Fruit fly (Drosophila melanogaster) whole organism, embryonic: ENCODE measurements around the gene CG16717.
A peak's percentile ranks its signal among the peaks of the same experiment; 100 is the strongest.

Experiments
- Aef1 ChIP-seq: fragments of 200-800 bp; sonication (Bioruptor generic); IDR thresholded peaks from 3 replicates; pipeline ENCODE4 v1.3.6; 2022; ENCODE audit warnings: missing biosample characterization, missing genetic modification characterization
- Asciz ChIP-seq: fragments of 200-800 bp; sonication (Bioruptor generic); optimal IDR thresholded peaks from 2 replicates; lab custom pipeline; 2017; ENCODE audit warnings: missing biosample characterization, mild to moderate bottlenecking, missing genetic modification characterization, missing genetic modification reagents
- Awh ChIP-seq: fragments of 200-800 bp; sonication (Bioruptor generic); IDR thresholded peaks from 2 replicates; pipeline ENCODE4, ENCODE4 v1.3.6; 2022; ENCODE audit warnings: missing biosample characterization, missing genetic modification characterization
- Bgb ChIP-seq: fragments of 200-800 bp; sonication (Bioruptor generic); IDR thresholded peaks from 2 replicates; pipeline ENCODE4 v1.3.6; 2022; ENCODE audit warnings: missing biosample characterization, missing genetic modification characterization; ENCODE audit not compliant: partially characterized antibody
- CG10267 ChIP-seq: fragments of 200-800 bp; sonication (Bioruptor generic); optimal IDR thresholded peaks from 2 replicates; lab custom pipeline; 2018; ENCODE audit warnings: missing biosample characterization, mild to moderate bottlenecking, missing genetic modification characterization, moderate library complexity
- CG10366 ChIP-seq: fragments of 200-800 bp; sonication (Bioruptor generic); IDR thresholded peaks from 2 replicates; pipeline ENCODE4 v1.3.6; 2022; ENCODE audit warnings: missing biosample characterization, missing genetic modification characterization
- CG10543 ChIP-seq: fragments of 200-800 bp; sonication (Bioruptor generic); optimal IDR thresholded peaks from 3 replicates; lab custom pipeline; 2017; ENCODE audit warnings: missing biosample characterization, mild to moderate bottlenecking, missing genetic modification characterization, moderate library complexity
- CG11093 ChIP-seq: fragments of 200-800 bp; sonication (Bioruptor generic); IDR thresholded peaks from 3 replicates; pipeline ENCODE4 v1.3.6; 2022; ENCODE audit warnings: missing biosample characterization, missing genetic modification characterization
- CG11695 ChIP-seq: fragments of 200-800 bp; sonication (Bioruptor generic); IDR thresholded peaks from 3 replicates; pipeline ENCODE4 v1.3.6; 2022; ENCODE audit warnings: missing biosample characterization, missing genetic modification characterization
- CG12299 ChIP-seq: fragments of 200-800 bp; sonication (Bioruptor generic); optimal IDR thresholded peaks from 2 replicates; lab custom pipeline; 2018; ENCODE audit warnings: missing biosample characterization, mild to moderate bottlenecking, missing genetic modification characterization
- CG12769 ChIP-seq: fragments of 200-800 bp; sonication (Bioruptor generic); optimal IDR thresholded peaks from 2 replicates; lab custom pipeline; 2019; ENCODE audit warnings: missing biosample characterization, mild to moderate bottlenecking, missing genetic modification characterization, moderate library complexity
- CG13287 ChIP-seq: fragments of 200-800 bp; sonication (Bioruptor generic); IDR thresholded peaks from 2 replicates; pipeline ENCODE4 v1.3.6; 2022; ENCODE audit warnings: missing biosample characterization, missing genetic modification characterization; ENCODE audit not compliant: partially characterized antibody
- CG14441 ChIP-seq: fragments of 200-800 bp; sonication (Bioruptor generic); IDR thresholded peaks from 2 replicates; pipeline ENCODE4 v1.3.6; 2022; ENCODE audit warnings: missing biosample characterization, missing genetic modification characterization
- CG17361 ChIP-seq: fragments of 200-800 bp; sonication (Bioruptor generic); IDR thresholded peaks from 3 replicates; pipeline ENCODE4 v1.3.6; 2022; ENCODE audit warnings: missing biosample characterization, missing genetic modification characterization
- CG17385 ChIP-seq: fragments of 200-800 bp; sonication (Bioruptor generic); optimal IDR thresholded peaks from 3 replicates; lab custom pipeline; 2018; ENCODE audit warnings: missing biosample characterization, mild to moderate bottlenecking, missing genetic modification characterization
- CG17912 ChIP-seq: fragments of 200-800 bp; sonication (Bioruptor generic); optimal IDR thresholded peaks from 2 replicates; lab custom pipeline; 2018; ENCODE audit warnings: missing biosample characterization, mild to moderate bottlenecking, missing genetic modification characterization
- CG31388 ChIP-seq: fragments of 200-800 bp; sonication (Bioruptor generic); optimal IDR thresholded peaks from 2 replicates; lab custom pipeline; 2016; ENCODE audit warnings: missing biosample characterization, missing genetic modification characterization
- CG3163 ChIP-seq: fragments of 200-800 bp; sonication (Bioruptor generic); optimal IDR thresholded peaks from 3 replicates; lab custom pipeline; 2016; ENCODE audit warnings: missing biosample characterization, missing genetic modification characterization
- CG3407 ChIP-seq: fragments of 200-800 bp; sonication (Bioruptor generic); optimal IDR thresholded peaks from 2 replicates; lab custom pipeline; 2018; ENCODE audit warnings: missing biosample characterization, mild to moderate bottlenecking, missing genetic modification characterization
- CG4282 ChIP-seq: fragments of 200-800 bp; sonication (Bioruptor generic); optimal IDR thresholded peaks from 2 replicates; lab custom pipeline; 2016; ENCODE audit warnings: missing biosample characterization, missing genetic modification characterization
- CG4707 ChIP-seq: fragments of 200-800 bp; sonication (Bioruptor generic); optimal IDR thresholded peaks from 2 replicates; lab custom pipeline; 2018; ENCODE audit warnings: missing biosample characterization, mild to moderate bottlenecking, missing genetic modification characterization, moderate library complexity
- Dll ChIP-seq: fragments of 200-800 bp; sonication (Bioruptor generic); IDR thresholded peaks from 4 replicates; pipeline ENCODE4 v1.3.6; 2022; ENCODE audit warnings: missing biosample characterization, missing genetic modification characterization; ENCODE audit not compliant: partially characterized antibody
- Ets97D ChIP-seq: fragments of 200-800 bp; sonication (Bioruptor generic); optimal IDR thresholded peaks from 3 replicates; lab custom pipeline; 2016; ENCODE audit warnings: missing biosample characterization, missing genetic modification characterization
- Gug ChIP-seq: fragments of 200-800 bp; sonication (Bioruptor generic); IDR thresholded peaks from 4 replicates; pipeline ENCODE4 v1.3.6; 2022; ENCODE audit warnings: missing biosample characterization, missing genetic modification characterization
- Nf-YB ChIP-seq: fragments of 200-800 bp; sonication (Bioruptor generic); optimal IDR thresholded peaks from 3 replicates; lab custom pipeline; 2019; ENCODE audit warnings: missing biosample characterization, mild to moderate bottlenecking, missing genetic modification characterization, moderate library complexity
- PHDP ChIP-seq: fragments of 200-800 bp; sonication (Bioruptor generic); optimal IDR thresholded peaks from 3 replicates; lab custom pipeline; 2018; ENCODE audit warnings: missing biosample characterization, mild to moderate bottlenecking, missing genetic modification characterization, moderate library complexity
- Tbp ChIP-seq: fragments of >200 bp; optimal IDR thresholded peaks from 2 replicates; lab custom pipeline; 2018; ENCODE audit warnings: missing biosample characterization, missing genetic modification characterization
- abd-A ChIP-seq: fragments of 200-800 bp; sonication (Bioruptor generic); optimal IDR thresholded peaks from 3 replicates; lab custom pipeline; 2019; ENCODE audit warnings: missing biosample characterization, mild to moderate bottlenecking, missing genetic modification characterization, moderate library complexity
- cad ChIP-seq: fragments of >200 bp; optimal IDR thresholded peaks from 2 replicates; lab custom pipeline; 2017; ENCODE audit warnings: missing biosample characterization, missing genetic modification characterization
- ci ChIP-seq: fragments of 200-800 bp; sonication (Bioruptor generic); IDR thresholded peaks from 3 replicates; pipeline ENCODE4 v1.3.6; 2022; ENCODE audit warnings: missing biosample characterization, missing genetic modification characterization
- eve ChIP-seq, 2 experiments: fragments of >200 bp; optimal IDR thresholded peaks; 2 replicates each; lab custom pipeline; 2017; ENCODE audit warnings: missing biosample characterization in 2 of 2, missing genetic modification characterization in 2 of 2
- fd64A ChIP-seq: fragments of 200-800 bp; sonication (Bioruptor generic); optimal IDR thresholded peaks from 3 replicates; lab custom pipeline; 2018; ENCODE audit warnings: missing biosample characterization, mild to moderate bottlenecking, missing genetic modification characterization
- gem ChIP-seq: fragments of 200-800 bp; sonication (Bioruptor generic); optimal IDR thresholded peaks from 2 replicates; lab custom pipeline; 2019; ENCODE audit warnings: missing biosample characterization, mild to moderate bottlenecking, missing genetic modification characterization, moderate library complexity
- gfzf ChIP-seq: fragments of 200-800 bp; sonication (Bioruptor generic); optimal IDR thresholded peaks from 2 replicates; lab custom pipeline; 2016; ENCODE audit warnings: missing biosample characterization, mild to moderate bottlenecking, missing genetic modification characterization, moderate library complexity
- hth ChIP-seq: fragments of >200 bp; optimal IDR thresholded peaks from 2 replicates; lab custom pipeline; 2017; ENCODE audit warnings: inconsistent platforms
- jing ChIP-seq: fragments of 200-800 bp; sonication (Bioruptor generic); optimal IDR thresholded peaks from 2 replicates; lab custom pipeline; 2018; ENCODE audit warnings: missing biosample characterization, mild to moderate bottlenecking, missing genetic modification characterization
- jumu ChIP-seq: fragments of 200-800 bp; sonication (Bioruptor generic); optimal IDR thresholded peaks from 3 replicates; lab custom pipeline; 2016; ENCODE audit warnings: missing biosample characterization, missing genetic modification characterization
- kah ChIP-seq: fragments of 200-800 bp; sonication (Bioruptor generic); optimal IDR thresholded peaks from 2 replicates; lab custom pipeline; 2018; ENCODE audit warnings: missing biosample characterization, mild to moderate bottlenecking, missing genetic modification characterization
- lmd ChIP-seq: fragments of 200-800 bp; sonication (Bioruptor generic); IDR thresholded peaks from 2 replicates; pipeline ENCODE4 v1.3.6; 2022; ENCODE audit warnings: missing biosample characterization, missing genetic modification characterization
- mirr ChIP-seq: fragments of 200-800 bp; sonication (Bioruptor generic); optimal IDR thresholded peaks from 3 replicates; lab custom pipeline; 2018; ENCODE audit warnings: missing biosample characterization, mild to moderate bottlenecking, missing genetic modification characterization
- nerfin-2 ChIP-seq: fragments of 200-800 bp; sonication (Bioruptor generic); IDR thresholded peaks from 2 replicates; pipeline ENCODE4 v1.3.6; 2022; ENCODE audit warnings: missing biosample characterization, missing genetic modification characterization; ENCODE audit not compliant: partially characterized antibody
- nmo ChIP-seq: fragments of 200-800 bp; sonication (Bioruptor generic); optimal IDR thresholded peaks from 2 replicates; lab custom pipeline; 2018; ENCODE audit warnings: missing biosample characterization, mild to moderate bottlenecking, missing genetic modification characterization, moderate library complexity
- pum ChIP-seq: fragments of 200-800 bp; sonication (Bioruptor generic); optimal IDR thresholded peaks from 2 replicates; lab custom pipeline; 2016; ENCODE audit warnings: missing biosample characterization, missing genetic modification characterization
- sd ChIP-seq: fragments of 200-800 bp; sonication (Bioruptor generic); optimal IDR thresholded peaks from 3 replicates; lab custom pipeline; 2018; ENCODE audit warnings: missing biosample characterization, mild to moderate bottlenecking, missing genetic modification characterization, moderate library complexity
- shn ChIP-seq: fragments of 200-800 bp; sonication (Bioruptor generic); optimal IDR thresholded peaks from 3 replicates; lab custom pipeline; 2016; ENCODE audit warnings: missing biosample characterization, missing genetic modification characterization
- sob ChIP-seq: fragments of 200-800 bp; sonication (Bioruptor generic); IDR thresholded peaks from 2 replicates; pipeline ENCODE4 v1.3.6; 2022; ENCODE audit warnings: missing biosample characterization, missing genetic modification characterization
- tgo ChIP-seq: fragments of 200-800 bp; sonication (Bioruptor generic); IDR thresholded peaks from 3 replicates; pipeline ENCODE4 v1.3.6; 2022; ENCODE audit warnings: missing biosample characterization, missing genetic modification characterization
- wek ChIP-seq: fragments of 200-800 bp; sonication (Bioruptor generic); optimal IDR thresholded peaks from 3 replicates; lab custom pipeline; 2018; ENCODE audit warnings: missing biosample characterization, mild to moderate bottlenecking, missing genetic modification characterization, moderate library complexity
- zfh1 ChIP-seq: fragments of 200-800 bp; sonication (Bioruptor generic); IDR thresholded peaks from 3 replicates; pipeline ENCODE4 v1.3.6; 2022; ENCODE audit warnings: missing biosample characterization, missing genetic modification characterization

CG16717 gene

DNA sequence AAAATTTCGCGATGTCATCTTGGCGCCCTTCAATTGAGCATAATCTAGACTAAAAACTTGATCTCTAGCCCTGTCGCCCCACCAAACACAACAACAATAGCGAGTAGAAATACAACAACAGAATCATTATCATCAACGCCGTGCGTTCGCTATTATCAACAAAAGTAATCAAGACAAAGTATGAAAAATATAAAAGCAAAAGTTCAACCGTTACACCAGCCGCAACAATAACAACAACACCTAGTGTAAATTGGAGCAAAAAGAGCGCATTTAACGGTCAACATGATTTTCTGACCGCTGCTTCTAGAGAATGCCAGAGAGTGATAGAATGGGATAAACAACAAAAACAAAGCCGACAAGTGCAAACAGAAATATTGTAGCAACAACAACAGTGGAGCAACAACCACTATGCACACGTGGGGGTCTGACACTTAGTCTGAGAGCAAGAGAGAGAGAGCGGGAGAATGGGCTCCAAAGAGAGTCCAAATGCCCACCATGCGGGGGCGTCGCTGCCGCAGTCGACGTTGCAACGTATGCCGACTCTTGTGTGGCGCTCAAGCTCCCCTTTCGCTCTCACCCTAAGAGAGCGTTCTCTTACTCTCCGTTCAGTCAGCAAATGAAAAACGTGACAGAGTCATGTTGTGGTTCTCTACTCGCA lies 13.4 kb downstream of the CG16717 start (continued):
- TF ChIP-seq Dll (GFP tag; lab: Robert Waterston, UW) = peak; percentile 55; the same call in 2 of the 4 replicates
- peak; percentile 21 for TF ChIP-seq wek
- TF ChIP-seq Tbp (GFP tag; lab: Kevin White, UChicago) = no peak
- peak; percentile 53; the same call in 1 of the 3 replicates for TF ChIP-seq ci (GFP tag; lab: Robert Waterston, UW)
- no peak for TF ChIP-seq CG10267 (tag; lab: Kevin White, UChicago)
- no peak for TF ChIP-seq CG10366 (GFP tag; lab: Robert Waterston, UW)
- peak; percentile 31; the same call in 1 of the 2 replicates for TF ChIP-seq CG14441
- no peak for TF ChIP-seq CG4282 (GFP tag; lab: Kevin White, UChicago)
- TF ChIP-seq sd (tag; lab: Kevin White, UChicago) = peak; percentile 27
- peak; percentile 7 for TF ChIP-seq CG3407 (GFP tag; lab: Kevin White, UChicago)
- peak; percentile 57 for TF ChIP-seq mirr (GFP tag; lab: Kevin White, UChicago)
- TF ChIP-seq CG17361 (GFP tag; lab: Robert Waterston, UW) = no peak
- TF ChIP-seq hth = no peak
- TF ChIP-seq fd64A (GFP tag; lab: Kevin White, UChicago) = no peak
- TF ChIP-seq lmd (GFP tag; lab: Robert Waterston, UW) = no peak
- TF ChIP-seq CG3163 = peak; percentile 98
- peak; percentile 63 for TF ChIP-seq Awh (GFP tag; lab: Robert Waterston, UW)
- no peak for TF ChIP-seq Ets97D (GFP tag; lab: Kevin White, UChicago)
- peak; percentile 48 for TF ChIP-seq CG12769 (tag; lab: Kevin White, UChicago)
- peak in 1 of 2 experiments; percentile 83 for TF ChIP-seq eve (GFP tag; optimal IDR thresholded peaks at IDR 0.05; lab: Kevin White, UChicago)
- TF ChIP-seq abd-A (tag; lab: Kevin White, UChicago) = peak; percentile 8
- peak; percentile 99 for TF ChIP-seq kah
- peak; percentile 32; the same call in 2 of the 3 replicates for TF ChIP-seq Aef1 (GFP tag; lab: Robert Waterston, UW)
- TF ChIP-seq CG12299 = peak; percentile 40
- TF ChIP-seq PHDP (tag; lab: Kevin White, UChicago) = no peak
- no peak for TF ChIP-seq CG31388 (GFP tag; lab: Kevin White, UChicago)
- peak; percentile 25; the same call in 1 of the 2 replicates for TF ChIP-seq Bgb (GFP tag; lab: Robert Waterston, UW)
- TF ChIP-seq nmo (GFP tag; lab: Kevin White, UChicago) = no peak
- TF ChIP-seq sob (GFP tag; lab: Robert Waterston, UW) = no peak
- peak; percentile 43; the same call in 1 of the 2 replicates for TF ChIP-seq CG13287 (GFP tag; lab: Robert Waterston, UW)
- TF ChIP-seq CG17912 (GFP tag; lab: Kevin White, UChicago) = peak; percentile 11
- TF ChIP-seq CG4707 = no peak
- no peak for TF ChIP-seq CG11695 (GFP tag; lab: Robert Waterston, UW)
- no peak for TF ChIP-seq jumu

DNA sequence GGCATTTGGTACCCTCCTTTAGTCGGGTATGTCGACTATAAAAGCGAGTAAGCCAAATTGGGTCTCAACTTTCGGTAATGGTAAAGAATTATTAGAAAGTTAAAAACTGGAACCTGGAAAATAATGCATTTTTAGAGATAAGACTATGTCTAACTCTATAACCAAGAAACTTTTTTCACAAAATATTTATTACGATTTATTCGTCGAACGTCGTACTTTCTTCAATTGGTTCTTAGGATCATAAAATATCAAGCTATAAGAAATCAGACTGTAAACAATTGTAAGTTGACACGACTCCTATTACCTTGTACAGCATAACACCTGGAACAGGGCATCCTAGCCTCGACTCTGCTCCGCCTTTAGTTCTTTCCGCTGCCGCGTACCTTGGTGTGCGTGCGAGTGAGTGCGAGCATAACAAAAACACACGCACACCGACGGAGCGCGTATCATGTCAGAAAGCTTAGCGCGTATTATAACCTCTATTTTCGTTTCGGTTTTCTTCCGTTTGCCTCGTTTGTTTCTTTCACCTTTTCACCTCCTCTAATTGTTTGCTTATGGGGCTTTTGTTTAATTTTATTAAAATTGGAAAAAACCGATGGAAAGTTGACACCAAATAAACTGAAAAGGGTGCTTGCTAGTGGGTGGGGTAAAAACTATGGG lies 14.0 kb downstream of the CG16717 start:
- TF ChIP-seq Gug (GFP tag; lab: Robert Waterston, UW) (peak; percentile 91), CG10543 (GFP tag; lab: Kevin White, UChicago) (peak; percentile 98), gfzf (GFP tag; lab: Kevin White, UChicago) (peak; percentile 20), Asciz (GFP tag; lab: Kevin White, UChicago) (peak; percentile 95), CG11093 (GFP tag; lab: Robert Waterston, UW) (peak; percentile 88), jing (peak; percentile 91), CG17385 (GFP tag; lab: Kevin White, UChicago) (peak; percentile 93), zfh1 (GFP tag; lab: Robert Waterston, UW) (peak; percentile 69; the same call in 2 of the 3 replicates), Nf-YB (GFP tag; lab: Kevin White, UChicago) (peak; percentile 83), CG17361 (GFP tag; lab: Robert Waterston, UW) (peak; percentile 98), CG14441 (peak; percentile 88), pum (GFP tag; lab: Kevin White, UChicago) (peak; percentile 97), shn (peak; percentile 97), cad (GFP tag; lab: Kevin White, UChicago) (no peak), tgo (peak; percentile 91), nerfin-2 (GFP tag; lab: Robert Waterston, UW) (no peak), gem (tag; lab: Kevin White, UChicago) (peak; percentile 98)
